Worm (Caenorhabditis elegans) whole organism, late embryonic: ENCODE measurements around the gene T11G6.5.

Experiments used
- F13H6.1 ChIP-seq: sonication (generic microtip); optimal IDR thresholded peaks from 2 replicates; lab custom pipeline; 2016; ENCODE audit warnings: missing genetic modification characterization, missing compliant biosample characterization
- K09A11.1 ChIP-seq: sonication (generic microtip); optimal IDR thresholded peaks from 2 replicates; lab custom pipeline; 2017; ENCODE audit warnings: antibody characterized with exemption, mild to moderate bottlenecking, missing genetic modification characterization, missing compliant biosample characterization; ENCODE audit not compliant: insufficient read depth
- T23F11.4 ChIP-seq: fragments of 200-800 bp; sonication (Bioruptor generic); optimal IDR thresholded peaks from 2 replicates; lab custom pipeline; 2018; ENCODE audit warnings: mild to moderate bottlenecking, missing genetic modification characterization, missing compliant biosample characterization
- ahr-1 ChIP-seq: sonication (generic microtip); optimal IDR thresholded peaks from 2 replicates; lab custom pipeline; 2016; ENCODE audit warnings: missing genetic modification characterization, missing compliant biosample characterization
- ceh-14 ChIP-seq: sonication (generic microtip); optimal IDR thresholded peaks from 2 replicates; lab custom pipeline; 2016; ENCODE audit warnings: missing genotype, missing genetic modification characterization, missing compliant biosample characterization
- ceh-19 ChIP-seq: fragments of 200-800 bp; sonication (Bioruptor generic); optimal IDR thresholded peaks from 2 replicates; lab custom pipeline; 2018; ENCODE audit warnings: mild to moderate bottlenecking, missing genetic modification characterization, missing compliant biosample characterization
- ceh-22 ChIP-seq: sonication (generic microtip); optimal IDR thresholded peaks from 2 replicates; lab custom pipeline; 2017; ENCODE audit warnings: missing biosample characterization, missing genetic modification characterization
- ceh-31 ChIP-seq: sonication (generic microtip); optimal IDR thresholded peaks from 2 replicates; lab custom pipeline; 2016; ENCODE audit warnings: missing genetic modification characterization, missing compliant biosample characterization
- ceh-45 ChIP-seq: fragments of 200-800 bp; sonication (Bioruptor generic); IDR thresholded peaks from 2 replicates; pipeline ENCODE4 v1.3.6; 2022; ENCODE audit warnings: missing genetic modification reagents, missing genetic modification characterization, missing compliant biosample characterization
- ceh-48 ChIP-seq: sonication (generic microtip); optimal IDR thresholded peaks from 2 replicates; lab custom pipeline; 2016; ENCODE audit warnings: missing genetic modification characterization, inconsistent platforms, missing compliant biosample characterization
- elt-4 ChIP-seq: sonication (generic microtip); optimal IDR thresholded peaks from 2 replicates; lab custom pipeline; 2016; ENCODE audit warnings: missing genetic modification characterization, missing compliant biosample characterization
- ets-4 ChIP-seq: sonication (generic microtip); optimal IDR thresholded peaks from 2 replicates; lab custom pipeline; 2016; ENCODE audit warnings: missing genetic modification characterization, missing compliant biosample characterization
- fax-1 ChIP-seq: sonication (generic microtip); optimal IDR thresholded peaks from 2 replicates; lab custom pipeline; 2016; ENCODE audit warnings: missing genotype, missing genetic modification characterization, missing compliant biosample characterization
- fkh-10 ChIP-seq: fragments of 150-350 bp; optimal IDR thresholded peaks from 2 replicates; lab custom pipeline; 2014; ENCODE audit warnings: missing biosample characterization, missing genetic modification reagents, missing genetic modification characterization
- fkh-6 ChIP-seq: sonication (generic microtip); optimal IDR thresholded peaks from 2 replicates; lab custom pipeline; 2016; ENCODE audit warnings: missing genetic modification characterization, missing compliant biosample characterization
- hlh-13 ChIP-seq: fragments of 200-800 bp; sonication (Bioruptor generic); optimal IDR thresholded peaks from 2 replicates; lab custom pipeline; 2018; ENCODE audit warnings: mild to moderate bottlenecking, missing genetic modification characterization, missing compliant biosample characterization
- hlh-15 ChIP-seq: sonication (generic microtip); optimal IDR thresholded peaks from 2 replicates; lab custom pipeline; 2016; ENCODE audit warnings: missing genetic modification characterization, missing compliant biosample characterization
- hlh-30 ChIP-seq: sonication (generic microtip); optimal IDR thresholded peaks from 2 replicates; lab custom pipeline; 2017; ENCODE audit warnings: antibody characterized with exemption, missing genetic modification characterization, missing compliant biosample characterization; ENCODE audit not compliant: insufficient read depth
- hlh-8 ChIP-seq: sonication (generic microtip); optimal IDR thresholded peaks from 2 replicates; lab custom pipeline; 2016; ENCODE audit warnings: missing genotype, missing genetic modification characterization, missing compliant biosample characterization
- mec-3 ChIP-seq: sonication (generic microtip); optimal IDR thresholded peaks from 2 replicates; lab custom pipeline; 2016; ENCODE audit warnings: borderline replicate concordance, missing genetic modification characterization, missing compliant biosample characterization
- nfya-1 ChIP-seq: sonication (generic microtip); optimal IDR thresholded peaks from 2 replicates; lab custom pipeline; 2017; ENCODE audit warnings: missing genetic modification characterization, mild to moderate bottlenecking, missing compliant biosample characterization, antibody characterized with exemption, moderate library complexity
- nhr-11 ChIP-seq: fragments of 150-350 bp; optimal IDR thresholded peaks from 2 replicates; lab custom pipeline; 2014; ENCODE audit warnings: missing biosample characterization, missing genetic modification characterization
- pag-3 ChIP-seq: sonication (generic microtip); optimal IDR thresholded peaks from 2 replicates; lab custom pipeline; 2016; ENCODE audit warnings: missing compliant biosample characterization, missing genetic modification characterization, borderline replicate concordance
- pat-9 ChIP-seq: fragments of 200-800 bp; sonication (Bioruptor generic); optimal IDR thresholded peaks from 2 replicates; lab custom pipeline; 2018; ENCODE audit warnings: mild to moderate bottlenecking, missing genetic modification characterization, moderate library complexity, missing compliant biosample characterization
- pax-1 ChIP-seq: fragments of 150-350 bp; optimal IDR thresholded peaks from 2 replicates; lab custom pipeline; 2014; ENCODE audit warnings: missing biosample characterization, missing genetic modification characterization
- ref-2 ChIP-seq: sonication (generic microtip); optimal IDR thresholded peaks from 2 replicates; lab custom pipeline; 2016; ENCODE audit warnings: missing genetic modification characterization, missing compliant biosample characterization
- rnt-1 ChIP-seq: sonication (generic microtip); optimal IDR thresholded peaks from 2 replicates; lab custom pipeline; 2016; ENCODE audit warnings: missing genetic modification characterization, missing compliant biosample characterization
- sox-2 ChIP-seq: fragments of 200-800 bp; sonication (Bioruptor generic); IDR thresholded peaks from 2 replicates; pipeline ENCODE4 v1.3.6; 2022; ENCODE audit warnings: missing genetic modification reagents, missing genetic modification characterization, missing compliant biosample characterization
- sox-4 ChIP-seq: sonication (generic microtip); optimal IDR thresholded peaks from 2 replicates; lab custom pipeline; 2017; ENCODE audit warnings: mild to moderate bottlenecking, missing genetic modification characterization, inconsistent platforms, missing compliant biosample characterization
- syd-9 ChIP-seq: sonication (generic microtip); optimal IDR thresholded peaks from 2 replicates; lab custom pipeline; 2016; ENCODE audit warnings: mild to moderate bottlenecking, missing genetic modification characterization, moderate library complexity, missing compliant biosample characterization
- tbx-2 ChIP-seq: sonication (generic microtip); optimal IDR thresholded peaks from 2 replicates; lab custom pipeline; 2016; ENCODE audit warnings: missing genetic modification characterization, missing compliant biosample characterization
- ttx-3 ChIP-seq: sonication (generic microtip); optimal IDR thresholded peaks from 2 replicates; lab custom pipeline; 2016; ENCODE audit warnings: missing genetic modification reagents, missing genetic modification characterization, missing compliant biosample characterization
- unc-3 ChIP-seq, 2 experiments: fragments of 200-800 bp in 1 of 2; sonication (Bioruptor generic) in 1 of 2; sonication (generic microtip) in 1 of 2; conservative IDR thresholded peaks in 1 of 2; optimal IDR thresholded peaks in 1 of 2; 2 replicates each; pipeline versions ENCODE4 v1.3.6 to Lab custom; 2016 to 2022; ENCODE audit warnings: missing compliant biosample characterization in 2 of 2, missing genetic modification characterization in 2 of 2, missing genetic modification reagents in 1 of 2
- unc-42 ChIP-seq: sonication (generic microtip); optimal IDR thresholded peaks from 2 replicates; lab custom pipeline; 2016; ENCODE audit warnings: missing genotype, missing genetic modification characterization, missing compliant biosample characterization
- unc-55 ChIP-seq: sonication (generic microtip); optimal IDR thresholded peaks from 2 replicates; lab custom pipeline; 2017; ENCODE audit warnings: missing biosample characterization, missing genetic modification reagents, missing genetic modification characterization
- zip-5 ChIP-seq: sonication (generic microtip); optimal IDR thresholded peaks from 2 replicates; lab custom pipeline; 2016; ENCODE audit warnings: missing genetic modification characterization, missing compliant biosample characterization

T11G6.5 gene

DNA sequence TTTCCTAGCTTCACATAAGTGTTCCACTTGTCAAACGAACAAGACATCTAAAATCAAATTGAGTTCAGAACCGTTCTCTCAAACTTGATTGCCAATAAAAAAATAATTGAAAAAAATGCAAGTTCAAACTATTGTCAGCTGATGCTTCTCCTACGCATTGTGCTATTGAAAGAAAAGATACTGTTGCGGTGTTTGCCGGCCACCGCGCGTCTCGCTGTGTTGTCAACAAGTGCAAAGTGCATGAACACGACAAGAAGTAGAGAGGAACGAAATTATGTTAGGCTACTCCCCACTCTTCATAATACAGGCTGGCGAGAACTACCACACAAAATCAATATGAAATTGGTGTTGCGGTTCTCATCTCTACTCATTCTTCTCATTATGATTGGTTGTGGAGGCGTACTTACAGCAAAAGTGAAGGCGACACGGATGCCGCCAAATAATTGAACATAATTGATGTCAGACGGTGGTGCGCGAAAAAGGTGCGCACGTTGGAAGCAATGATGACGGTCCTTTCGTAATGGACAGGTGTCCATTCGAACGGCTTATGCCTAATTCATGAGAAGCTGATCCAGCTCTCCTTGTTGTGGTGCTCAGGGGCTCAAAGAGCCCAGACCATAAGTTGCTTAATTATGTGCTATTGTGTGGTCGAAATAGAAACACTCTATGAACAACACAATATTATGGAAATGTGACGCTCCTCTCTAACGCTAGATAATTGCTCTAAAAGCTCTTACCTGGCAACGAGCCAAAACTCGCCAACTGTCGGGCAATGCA is 25.0 kb upstream of the T11G6.5 start:
- no peak for TF ChIP-seq unc-42 (tag; lab: Kevin White, UChicago)
- TF ChIP-seq ceh-22 (tag; lab: Kevin White, UChicago): no peak
- TF ChIP-seq pag-3 (tag; lab: Kevin White, UChicago): no peak
- peak; percentile 52 for TF ChIP-seq sox-2 (GFP tag; lab: Robert Waterston, UW)
- TF ChIP-seq nfya-1 (tag; lab: Kevin White, UChicago): no peak
- no peak for TF ChIP-seq sox-4 (tag; lab: Kevin White, UChicago)
- TF ChIP-seq mec-3 (tag; lab: Kevin White, UChicago): no peak
- TF ChIP-seq pat-9: no peak
- no peak for TF ChIP-seq nhr-11 (tag; lab: Kevin White, UChicago)
- TF ChIP-seq ref-2 (tag; lab: Kevin White, UChicago): peak; percentile 37
- no peak for TF ChIP-seq ahr-1 (tag; lab: Kevin White, UChicago)
- no peak for TF ChIP-seq T23F11.4 (GFP tag; lab: Kevin White, UChicago)
- no peak for TF ChIP-seq unc-55 (GFP tag; lab: Kevin White, UChicago)
- TF ChIP-seq K09A11.1 (tag; lab: Kevin White, UChicago): no peak
- no peak for TF ChIP-seq ceh-48
- no peak for TF ChIP-seq hlh-13
- TF ChIP-seq hlh-30 (tag; lab: Kevin White, UChicago): no peak
- peak; percentile 62 for TF ChIP-seq ceh-31
- TF ChIP-seq ceh-45 (GFP tag; lab: Robert Waterston, UW): peak; percentile 10; the same call in 1 of the 2 replicates
- no peak for TF ChIP-seq unc-3 (GFP tag; conservative IDR thresholded peaks at IDR 0.05; lab: Robert Waterston, UW)
- no peak for TF ChIP-seq unc-3 (tag; optimal IDR thresholded peaks at IDR 0.05; lab: Kevin White, UChicago)
- no peak for TF ChIP-seq elt-4 (tag; lab: Kevin White, UChicago)
- no peak for TF ChIP-seq pax-1 (tag; lab: Kevin White, UChicago)
- no peak for TF ChIP-seq ttx-3 (tag; lab: Kevin White, UChicago)
- TF ChIP-seq ets-4 (tag; lab: Kevin White, UChicago): no peak
- TF ChIP-seq ceh-19 (GFP tag; lab: Kevin White, UChicago): no peak
- TF ChIP-seq hlh-15 (tag; lab: Kevin White, UChicago): no peak
- TF ChIP-seq hlh-8 (tag; lab: Kevin White, UChicago): no peak
- TF ChIP-seq tbx-2 (tag; lab: Kevin White, UChicago): no peak
- no peak for TF ChIP-seq syd-9 (tag; lab: Kevin White, UChicago)
- no peak for TF ChIP-seq ceh-14 (tag; lab: Kevin White, UChicago)
- no peak for TF ChIP-seq rnt-1
- TF ChIP-seq zip-5: no peak
- TF ChIP-seq, all 69 proteins: peak for 4

DNA sequence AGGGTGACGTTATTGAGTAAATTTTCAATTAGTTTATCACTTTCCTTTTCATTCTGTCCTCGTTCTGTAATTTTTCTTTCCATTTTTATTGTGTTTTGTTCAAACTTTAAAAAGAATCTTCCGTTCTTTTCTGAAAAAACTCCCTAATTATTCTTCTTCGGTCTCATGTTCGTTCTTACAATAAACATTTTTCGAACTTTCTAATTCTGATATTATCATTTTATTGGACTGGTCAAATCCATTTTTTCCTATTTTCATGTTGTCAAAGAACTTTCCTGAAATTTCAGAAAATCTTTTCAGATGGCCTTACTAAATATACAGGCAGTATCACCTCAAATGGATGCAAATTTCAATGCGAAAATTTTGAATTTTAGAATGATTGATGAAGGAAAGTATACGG is 21.5 kb upstream of the T11G6.5 start, which contains the start of gene nish-1:
Gene nish-1 (plus strand): TSS at position 301 of the 400 bp plus-strand sequence.
- TF ChIP-seq unc-55 (GFP tag; lab: Kevin White, UChicago): no peak
- no peak for TF ChIP-seq ceh-45 (GFP tag; lab: Robert Waterston, UW)
- TF ChIP-seq nhr-11 (tag; lab: Kevin White, UChicago): no peak
- no peak for TF ChIP-seq fax-1 (tag; lab: Kevin White, UChicago)
- TF ChIP-seq hlh-15 (tag; lab: Kevin White, UChicago): no peak

DNA sequence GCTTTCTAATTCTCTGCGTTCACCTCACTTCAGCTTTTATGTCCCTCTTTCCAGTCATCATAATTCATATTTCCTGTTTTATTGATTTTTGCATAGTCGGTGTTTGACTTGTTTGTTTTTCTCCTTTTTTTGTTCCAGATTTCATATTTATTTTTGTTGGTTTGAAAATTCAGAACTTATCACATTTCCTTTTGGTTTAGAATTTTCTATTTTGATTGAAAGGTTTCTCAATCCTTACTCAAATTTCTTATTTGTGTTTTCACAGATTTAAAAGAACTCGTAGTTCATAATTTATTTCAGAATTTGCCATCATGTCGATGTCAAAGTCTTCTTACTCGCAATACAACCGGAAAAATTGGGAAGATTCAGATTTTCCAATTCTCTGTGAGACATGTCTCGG is 18.5 kb upstream of the T11G6.5 start, which contains the start of gene rbm-22:
Gene rbm-22 (plus strand): TSS at position 301 of the 400 bp plus-strand sequence.
- TF ChIP-seq ceh-48 (peak; percentile 5), F13H6.1 (no peak), ceh-14 (tag; lab: Kevin White, UChicago) (no peak), fkh-10 (no peak), rnt-1 (no peak), ceh-45 (GFP tag; lab: Robert Waterston, UW) (no peak), fkh-6 (tag; lab: Kevin White, UChicago) (no peak), hlh-13 (no peak)
